Worm (Caenorhabditis elegans) whole organism, young adult: Measurements from ENCODE around the gene mdt-28.
A peak's percentile ranks its signal among the peaks of the same experiment; 100 is the strongest.
"Not testable (repeated sequence)": the region's sequence is repeated elsewhere in the genome, so short reads cannot be mapped to it uniquely, and the experiment has no call there.

Experiments
- F33H1.4 ChIP-seq: fragments of 200-800 bp; sonication (Bioruptor generic); IDR thresholded peaks from 2 replicates; pipeline ENCODE4 v1.3.6; 2022; ENCODE audit warnings: missing genetic modification reagents, missing genetic modification characterization, missing compliant biosample characterization
- F37B4.10 ChIP-seq: fragments of 200-800 bp; sonication (Bioruptor generic); IDR thresholded peaks from 2 replicates; pipeline ENCODE4 v1.3.6; 2022; ENCODE audit warnings: missing genetic modification characterization, missing compliant biosample characterization
- K12H6.12 ChIP-seq: fragments of 200-800 bp; sonication (Bioruptor generic); optimal IDR thresholded peaks from 2 replicates; lab custom pipeline; 2018; ENCODE audit warnings: mild to moderate bottlenecking, missing genetic modification characterization, missing compliant biosample characterization
- aptf-2 ChIP-seq: fragments of 200-800 bp; sonication (Bioruptor generic); conservative IDR thresholded peaks from 2 replicates; pipeline ENCODE4 v1.3.6; 2022; ENCODE audit warnings: missing genetic modification reagents, missing genetic modification characterization, missing compliant biosample characterization
- athp-1 ChIP-seq: sonication (generic microtip); optimal IDR thresholded peaks from 2 replicates; lab custom pipeline; 2017; ENCODE audit warnings: mild to moderate bottlenecking, missing genetic modification characterization, missing compliant biosample characterization
- attf-3 ChIP-seq: fragments of 200-800 bp; sonication (Bioruptor generic); conservative IDR thresholded peaks from 2 replicates; pipeline ENCODE4 v1.3.6; 2022; ENCODE audit warnings: missing genetic modification reagents, missing genetic modification characterization, missing compliant biosample characterization
- cebp-1 ChIP-seq, 2 experiments: fragments of 200-800 bp in 1 of 2; sonication (Bioruptor generic) in 1 of 2; sonication (generic microtip) in 1 of 2; IDR thresholded peaks in 1 of 2; optimal IDR thresholded peaks in 1 of 2; 2 replicates each; pipeline versions ENCODE4 v1.3.6 to Lab custom; 2017 to 2022; ENCODE audit warnings: missing compliant biosample characterization in 2 of 2, missing genetic modification characterization in 2 of 2, mild to moderate bottlenecking in 1 of 2, missing genetic modification reagents in 1 of 2, moderate library complexity in 1 of 2
- cebp-2 ChIP-seq: fragments of 200-800 bp; sonication (Bioruptor generic); IDR thresholded peaks from 2 replicates; pipeline ENCODE4 v1.3.6; 2022; ENCODE audit warnings: missing genetic modification characterization, missing compliant biosample characterization
- ceh-100 ChIP-seq: fragments of 200-800 bp; sonication (Bioruptor generic); IDR thresholded peaks from 2 replicates; pipeline ENCODE4 v1.3.6; 2022; ENCODE audit warnings: missing genetic modification reagents, missing genetic modification characterization, missing compliant biosample characterization
- ceh-27 ChIP-seq: fragments of 200-800 bp; sonication (Bioruptor generic); optimal IDR thresholded peaks from 2 replicates; lab custom pipeline; 2018; ENCODE audit warnings: mild to moderate bottlenecking, missing genetic modification characterization, moderate library complexity, missing compliant biosample characterization
- chd-7 ChIP-seq: sonication (generic microtip); optimal IDR thresholded peaks from 2 replicates; lab custom pipeline; 2016; ENCODE audit warnings: mild to moderate bottlenecking, missing genetic modification characterization, moderate library complexity, missing compliant biosample characterization
- dox-1 ChIP-seq: fragments of 200-800 bp; sonication (Bioruptor generic); IDR thresholded peaks from 2 replicates; pipeline ENCODE4 v1.3.6; 2022; ENCODE audit warnings: missing genetic modification reagents, missing genetic modification characterization, missing compliant biosample characterization
- dpl-1 ChIP-seq: fragments of 150-350 bp; optimal IDR thresholded peaks from 2 replicates; lab custom pipeline; 2014; ENCODE audit warnings: missing biosample characterization, missing genetic modification reagents, missing genetic modification characterization
- efl-1 ChIP-seq: fragments of 150-350 bp; optimal IDR thresholded peaks from 2 replicates; lab custom pipeline; 2014; ENCODE audit warnings: missing biosample characterization, missing genetic modification reagents, missing genetic modification characterization
- egl-18 ChIP-seq: fragments of 200-800 bp; sonication (Bioruptor generic); IDR thresholded peaks from 2 replicates; pipeline ENCODE4 v1.3.6; 2022; ENCODE audit warnings: missing genetic modification reagents, missing genetic modification characterization, missing compliant biosample characterization
- egl-44 ChIP-seq: fragments of 200-800 bp; sonication (Bioruptor generic); IDR thresholded peaks from 2 replicates; pipeline ENCODE4 v1.3.6; 2022; ENCODE audit warnings: missing genetic modification reagents, missing genetic modification characterization, missing compliant biosample characterization
- ekl-4 ChIP-seq: fragments of 200-800 bp; sonication (Bioruptor generic); IDR thresholded peaks from 2 replicates; pipeline ENCODE4 v1.3.6; 2022; ENCODE audit warnings: missing genetic modification reagents, missing genetic modification characterization, missing compliant biosample characterization
- ets-4 ChIP-seq: fragments of 200-800 bp; sonication (Bioruptor generic); optimal IDR thresholded peaks from 2 replicates; lab custom pipeline; 2018; ENCODE audit warnings: mild to moderate bottlenecking, missing genetic modification characterization, missing compliant biosample characterization
- hlh-12 ChIP-seq: sonication (generic microtip); optimal IDR thresholded peaks from 2 replicates; lab custom pipeline; 2016; ENCODE audit warnings: missing genetic modification characterization, missing compliant biosample characterization
- hmg-1.2 ChIP-seq: fragments of 200-800 bp; sonication (Bioruptor generic); IDR thresholded peaks from 2 replicates; pipeline ENCODE4 v1.3.6; 2022; ENCODE audit warnings: missing genetic modification reagents, missing genetic modification characterization, missing compliant biosample characterization
- hmg-20 ChIP-seq: fragments of 200-800 bp; sonication (Bioruptor generic); IDR thresholded peaks from 2 replicates; pipeline ENCODE4 v1.3.6; 2022; ENCODE audit warnings: missing genetic modification reagents, missing genetic modification characterization, missing compliant biosample characterization
- hrde-1 ChIP-seq: sonication (generic microtip); optimal IDR thresholded peaks from 2 replicates; lab custom pipeline; 2016; ENCODE audit warnings: missing genetic modification characterization, mild to moderate bottlenecking, missing compliant biosample characterization, moderate library complexity, missing genotype, missing genetic modification reagents, borderline replicate concordance
- lag-1 ChIP-seq: fragments of 200-800 bp; sonication (Bioruptor generic); IDR thresholded peaks from 2 replicates; pipeline ENCODE4 v1.3.6; 2022; ENCODE audit warnings: missing genetic modification reagents, missing genetic modification characterization, missing compliant biosample characterization
- let-526 ChIP-seq: fragments of 200-800 bp; sonication (Bioruptor generic); IDR thresholded peaks from 2 replicates; pipeline ENCODE4 v1.3.6; 2022; ENCODE audit warnings: missing genetic modification reagents, missing genetic modification characterization, missing compliant biosample characterization
- lin-26 ChIP-seq: fragments of 200-800 bp; sonication (Bioruptor generic); IDR thresholded peaks from 2 replicates; pipeline ENCODE4 v1.3.6; 2022; ENCODE audit warnings: missing genetic modification reagents, missing genetic modification characterization, missing compliant biosample characterization
- lin-35 ChIP-seq, 3 experiments: fragments of 150-350 bp in 2 of 3; sonication (generic microtip) in 1 of 3; optimal IDR thresholded peaks; 2 replicates each; lab custom pipeline; 2014 to 2018; ENCODE audit warnings: missing biosample characterization in 3 of 3, missing genetic modification characterization in 3 of 3, missing genetic modification reagents in 3 of 3
- lir-1 ChIP-seq: fragments of 200-800 bp; sonication (Bioruptor generic); conservative IDR thresholded peaks from 2 replicates; pipeline ENCODE4 v1.3.6; 2022; ENCODE audit warnings: missing genetic modification reagents, missing genetic modification characterization, missing compliant biosample characterization
- madf-3 ChIP-seq: fragments of 200-800 bp; sonication (Bioruptor generic); IDR thresholded peaks from 2 replicates; pipeline ENCODE4 v1.3.6; 2022; ENCODE audit warnings: missing genetic modification reagents, missing genetic modification characterization, missing compliant biosample characterization
- madf-8 ChIP-seq: fragments of 200-800 bp; sonication (Bioruptor generic); conservative IDR thresholded peaks from 2 replicates; pipeline ENCODE4 v1.3.6; 2022; ENCODE audit warnings: missing genetic modification reagents, missing genetic modification characterization, missing compliant biosample characterization
- mcd-1 ChIP-seq: fragments of 200-800 bp; sonication (Bioruptor generic); IDR thresholded peaks from 2 replicates; pipeline ENCODE4 v1.3.6; 2022; ENCODE audit warnings: missing genetic modification reagents, missing genetic modification characterization, missing compliant biosample characterization
- nfya-1 ChIP-seq: sonication (generic microtip); optimal IDR thresholded peaks from 2 replicates; lab custom pipeline; 2017; ENCODE audit warnings: antibody characterized with exemption, missing compliant biosample characterization, missing genetic modification characterization, borderline replicate concordance; ENCODE audit not compliant: insufficient read depth
- nhr-179 ChIP-seq: sonication (generic microtip); optimal IDR thresholded peaks from 2 replicates; lab custom pipeline; 2016; ENCODE audit warnings: mild to moderate bottlenecking, missing genetic modification characterization, missing compliant biosample characterization
- nhr-80 ChIP-seq: sonication (generic microtip); optimal IDR thresholded peaks from 2 replicates; lab custom pipeline; 2016; ENCODE audit warnings: missing genetic modification characterization, missing compliant biosample characterization
- pha-4 ChIP-seq: fragments of 150-350 bp; sonication (generic microtip); optimal IDR thresholded peaks from 2 replicates; lab custom pipeline; 2014; ENCODE audit warnings: missing biosample characterization, missing genetic modification reagents, missing genetic modification characterization
- unc-130 ChIP-seq: sonication (generic microtip); optimal IDR thresholded peaks from 2 replicates; lab custom pipeline; 2016; ENCODE audit warnings: missing genetic modification reagents, missing genetic modification characterization, missing compliant biosample characterization
- xnd-1 ChIP-seq: sonication (generic microtip); optimal IDR thresholded peaks from 2 replicates; lab custom pipeline; 2016; ENCODE audit warnings: missing genotype, missing genetic modification reagents, missing genetic modification characterization, missing compliant biosample characterization
- ztf-26 ChIP-seq: sonication (generic microtip); optimal IDR thresholded peaks from 2 replicates; lab custom pipeline; 2017; ENCODE audit warnings: missing genetic modification characterization, missing compliant biosample characterization
- ztf-28 ChIP-seq: fragments of 200-800 bp; sonication (Bioruptor generic); IDR thresholded peaks from 2 replicates; pipeline ENCODE4 v1.3.6; 2022; ENCODE audit warnings: missing genetic modification reagents, missing genetic modification characterization, missing compliant biosample characterization

Gene mdt-28

ce11 chrV:15610350-15610940 is 35.2 kb upstream of the mdt-28 start, which contains the start of the genes fbxa-153 and str-12:
TSS of gene fbxa-153 (minus strand) at chrV:15610384.
TSS of gene str-12 (plus strand) at chrV:15610890.
- peak; percentile 23; the same call in 1 of the 2 replicates for TF ChIP-seq hmg-1.2 (GFP tag; lab: Robert Waterston, UW)
- no peak for TF ChIP-seq mcd-1
- no peak for TF ChIP-seq hrde-1
- no peak for TF ChIP-seq efl-1 (GFP tag; lab: Kevin White, UChicago)
- TF ChIP-seq, all 124 proteins: peak for 1

ce11 chrV:15605045-15605444 is 29.8 kb upstream of the mdt-28 start, which contains the start of gene fbxa-154:
TSS of gene fbxa-154 (minus strand) at chrV:15605145.
- no peak for TF ChIP-seq K12H6.12
- no peak for TF ChIP-seq madf-8 (GFP tag; lab: Robert Waterston, UW)

ce11 chrV:15602253-15602652 is 27.0 kb upstream of the mdt-28 start, which contains the start of gene fbxa-152:
TSS of gene fbxa-152 (minus strand) at chrV:15602353.
- no peak for TF ChIP-seq ets-4
- no peak for TF ChIP-seq nfya-1 (tag; lab: Kevin White, UChicago)
- TF ChIP-seq dpl-1 (GFP tag; lab: Kevin White, UChicago) = no peak
- no peak for TF ChIP-seq ceh-27 (GFP tag; lab: Kevin White, UChicago)
- TF ChIP-seq cebp-2 (GFP tag; lab: Robert Waterston, UW) = no peak
- TF ChIP-seq egl-18 (GFP tag; lab: Robert Waterston, UW) = no peak

- not testable (repeated sequence) for TF ChIP-seq attf-3 (GFP tag; lab: Robert Waterston, UW); ets-4; cebp-1 (GFP tag; IDR thresholded peaks at IDR 0.05; lab: Robert Waterston, UW); cebp-1 (tag; optimal IDR thresholded peaks at IDR 0.05; lab: Kevin White, UChicago)
Observed at ce11 chrV:15599762-15600161, 24.6 kb upstream of the mdt-28 start, which contains the start of gene B0391.14. TSS of gene B0391.14 (minus strand) at chrV:15599862.

ce11 chrV:15594573-15594972 is 19.4 kb upstream of the mdt-28 start, which contains the start of gene fbxa-139:
TSS of gene fbxa-139 (minus strand) at chrV:15594673.
- TF ChIP-seq ekl-4 (GFP tag; lab: Robert Waterston, UW) (no peak), unc-130 (GFP tag; lab: Kevin White, UChicago) (no peak), xnd-1 (tag; lab: Kevin White, UChicago) (no peak), lir-1 (no peak), pha-4 (tag; lab: Kevin White, UChicago) (no peak), lin-35 (GFP tag; optimal IDR thresholded peaks at IDR 0.05; lab: Kevin White, UChicago) (no peak), nhr-179 (tag; lab: Kevin White, UChicago) (no peak), lag-1 (GFP tag; lab: Robert Waterston, UW) (no peak), ztf-28 (no peak), cebp-2 (GFP tag; lab: Robert Waterston, UW) (no peak), hlh-12 (tag; lab: Kevin White, UChicago) (no peak)

ce11 chrV:15590183-15590667 is 15.0 kb upstream of the mdt-28 start, which contains the start of gene F28F8.7:
TSS of gene F28F8.7 (minus strand) at chrV:15590617.
- TF ChIP-seq madf-3 (GFP tag; lab: Robert Waterston, UW) = peak; percentile 69; the same call in 1 of the 2 replicates
- TF ChIP-seq attf-3 (GFP tag; lab: Robert Waterston, UW) = peak; percentile 88
- peak; percentile 25 for TF ChIP-seq chd-7
- TF ChIP-seq F37B4.10 (GFP tag; lab: Robert Waterston, UW) = 0 out of 2 replicates have a peak, but pooled peaks have one; percentile 31
- peak; percentile 80 for TF ChIP-seq unc-130 (GFP tag; lab: Kevin White, UChicago)
- peak; percentile 75 for TF ChIP-seq nhr-80
- TF ChIP-seq dox-1 (GFP tag; lab: Robert Waterston, UW) = peak; percentile 95
- peak; percentile 79 for TF ChIP-seq ceh-100 (GFP tag; lab: Robert Waterston, UW)
- peak; percentile 71; the same call in 1 of the 2 replicates for TF ChIP-seq let-526 (GFP tag; lab: Robert Waterston, UW)
- TF ChIP-seq hmg-20 (GFP tag; lab: Robert Waterston, UW) = peak; percentile 44; the same call in 1 of the 2 replicates
- TF ChIP-seq lin-26 = peak; percentile 72; the same call in 1 of the 2 replicates
- TF ChIP-seq aptf-2 = peak; percentile 64; the same call in 1 of the 2 replicates
- peak; percentile 71 for TF ChIP-seq F33H1.4
- TF ChIP-seq egl-44 (GFP tag; lab: Robert Waterston, UW) = 0 out of 2 replicates have a peak, but pooled peaks have one; percentile 30
- TF ChIP-seq athp-1 (tag; lab: Kevin White, UChicago) = peak; percentile 38
- TF ChIP-seq ztf-26 (tag; lab: Kevin White, UChicago) = peak; percentile 44
